Fruit fly (Drosophila melanogaster) whole organism, embryonic: Measurements from ENCODE around the gene CG31454.

Source experiments
- CG11085 ChIP-seq: fragments of 200-800 bp; sonication (Bioruptor generic); IDR thresholded peaks from 2 replicates; pipeline ENCODE4 v1.3.6; 2022; ENCODE audit warnings: missing biosample characterization, missing genetic modification characterization
- CG11093 ChIP-seq: fragments of 200-800 bp; sonication (Bioruptor generic); IDR thresholded peaks from 3 replicates; pipeline ENCODE4 v1.3.6; 2022; ENCODE audit warnings: missing biosample characterization, missing genetic modification characterization
- CG11723 ChIP-seq: fragments of 200-800 bp; sonication (Bioruptor generic); optimal IDR thresholded peaks from 2 replicates; lab custom pipeline; 2017; ENCODE audit warnings: missing biosample characterization, mild to moderate bottlenecking, missing genetic modification characterization
- CG12071 ChIP-seq: fragments of 200-800 bp; sonication (Bioruptor generic); optimal IDR thresholded peaks from 3 replicates; lab custom pipeline; 2018; ENCODE audit warnings: missing biosample characterization, mild to moderate bottlenecking, missing genetic modification characterization
- CG12155 ChIP-seq: fragments of 200-800 bp; sonication (Bioruptor generic); optimal IDR thresholded peaks from 3 replicates; lab custom pipeline; 2016; ENCODE audit warnings: missing biosample characterization, missing genetic modification characterization
- CG12236 ChIP-seq: fragments of 200-800 bp; sonication (Bioruptor generic); optimal IDR thresholded peaks from 2 replicates; lab custom pipeline; 2016; ENCODE audit warnings: missing biosample characterization, missing genetic modification characterization
- CG12769 ChIP-seq: fragments of 200-800 bp; sonication (Bioruptor generic); optimal IDR thresholded peaks from 2 replicates; lab custom pipeline; 2019; ENCODE audit warnings: missing biosample characterization, mild to moderate bottlenecking, missing genetic modification characterization, moderate library complexity
- CG13123 ChIP-seq: fragments of 200-800 bp; sonication (Bioruptor generic); optimal IDR thresholded peaks from 2 replicates; lab custom pipeline; 2016; ENCODE audit warnings: missing biosample characterization, missing genetic modification characterization
- CG13624 ChIP-seq: fragments of 200-800 bp; sonication (Bioruptor generic); optimal IDR thresholded peaks from 2 replicates; lab custom pipeline; 2016; ENCODE audit warnings: missing biosample characterization, missing genetic modification characterization
- CG14050 ChIP-seq: fragments of 200-800 bp; sonication (Bioruptor generic); IDR thresholded peaks from 3 replicates; pipeline ENCODE4 v1.3.6; 2022; ENCODE audit warnings: missing biosample characterization, missing genetic modification characterization
- CG14667 ChIP-seq: fragments of 200-800 bp; sonication (Bioruptor generic); IDR thresholded peaks from 2 replicates; pipeline ENCODE4 v1.3.6; 2022; ENCODE audit warnings: missing biosample characterization, missing genetic modification characterization
- CG1603 ChIP-seq: fragments of 200-800 bp; sonication (Bioruptor generic); optimal IDR thresholded peaks from 2 replicates; lab custom pipeline; 2019; ENCODE audit warnings: missing biosample characterization, mild to moderate bottlenecking, missing genetic modification characterization, moderate library complexity
- CG16813 ChIP-seq: fragments of 200-800 bp; sonication (Bioruptor generic); IDR thresholded peaks from 3 replicates; pipeline ENCODE4 v1.3.6; 2022; ENCODE audit warnings: missing biosample characterization, missing genetic modification characterization; ENCODE audit not compliant: partially characterized antibody
- CG17612 ChIP-seq: fragments of 200-800 bp; sonication (Bioruptor generic); IDR thresholded peaks from 2 replicates; pipeline ENCODE4 v1.3.6; 2022; ENCODE audit warnings: missing biosample characterization, missing genetic modification characterization
- CG17829 ChIP-seq: fragments of 200-800 bp; optimal IDR thresholded peaks from 2 replicates; lab custom pipeline; 2019; ENCODE audit warnings: missing biosample characterization, mild to moderate bottlenecking, missing genetic modification characterization, moderate library complexity
- CG18011 ChIP-seq: fragments of 200-800 bp; sonication (Bioruptor generic); optimal IDR thresholded peaks from 2 replicates; lab custom pipeline; 2017; ENCODE audit warnings: missing biosample characterization, missing genetic modification characterization, mild to moderate bottlenecking, moderate library complexity, missing genotype
- CG18764 ChIP-seq: fragments of 200-800 bp; sonication (Bioruptor generic); optimal IDR thresholded peaks from 3 replicates; lab custom pipeline; 2016; ENCODE audit warnings: missing biosample characterization, missing genetic modification characterization
- CG2202 ChIP-seq: fragments of 200-800 bp; sonication (Bioruptor generic); optimal IDR thresholded peaks from 2 replicates; lab custom pipeline; 2018; ENCODE audit warnings: missing biosample characterization, mild to moderate bottlenecking, missing genetic modification characterization
- CG2875 ChIP-seq: fragments of 200-800 bp; sonication (Bioruptor generic); optimal IDR thresholded peaks from 2 replicates; lab custom pipeline; 2017; ENCODE audit warnings: missing biosample characterization, mild to moderate bottlenecking, missing genetic modification characterization, missing genetic modification reagents
- CG2889 ChIP-seq: fragments of 200-800 bp; sonication (Bioruptor generic); IDR thresholded peaks from 3 replicates; pipeline ENCODE4 v1.3.6; 2022; ENCODE audit warnings: missing biosample characterization, missing genetic modification characterization
- CG4730 ChIP-seq: fragments of 200-800 bp; sonication (Bioruptor generic); IDR thresholded peaks from 2 replicates; pipeline ENCODE4 v1.3.6; 2022; ENCODE audit warnings: missing biosample characterization, missing genetic modification characterization
- CG6683 ChIP-seq: fragments of 200-800 bp; sonication (Bioruptor generic); optimal IDR thresholded peaks from 2 replicates; lab custom pipeline; 2017; ENCODE audit warnings: missing biosample characterization, mild to moderate bottlenecking, missing genetic modification characterization, missing genetic modification reagents
- CG6689 ChIP-seq: fragments of 200-800 bp; sonication (Bioruptor generic); IDR thresholded peaks from 2 replicates; pipeline ENCODE4 v1.3.6; 2022; ENCODE audit warnings: missing biosample characterization, missing genetic modification characterization
- CG6813 ChIP-seq: fragments of 200-800 bp; sonication (Bioruptor generic); optimal IDR thresholded peaks from 2 replicates; lab custom pipeline; 2017; ENCODE audit warnings: missing biosample characterization, missing genetic modification characterization, mild to moderate bottlenecking, moderate library complexity, missing genetic modification reagents
- CG7963 ChIP-seq: fragments of 200-800 bp; sonication (Bioruptor generic); IDR thresholded peaks from 3 replicates; pipeline ENCODE4 v1.3.6; 2022; ENCODE audit warnings: missing biosample characterization, missing genetic modification characterization; ENCODE audit not compliant: partially characterized antibody
- CG9932 ChIP-seq: fragments of 200-800 bp; sonication (Bioruptor generic); IDR thresholded peaks from 2 replicates; pipeline ENCODE4 v1.3.6; 2022; ENCODE audit warnings: missing biosample characterization, missing genetic modification characterization
- Dp ChIP-seq: fragments of 200-800 bp; sonication (Bioruptor generic); optimal IDR thresholded peaks from 2 replicates; lab custom pipeline; 2018; ENCODE audit warnings: missing biosample characterization, mild to moderate bottlenecking, missing genetic modification characterization, moderate library complexity
- HmgD ChIP-seq: fragments of 200-800 bp; sonication (Bioruptor generic); optimal IDR thresholded peaks from 3 replicates; lab custom pipeline; 2016; ENCODE audit warnings: missing biosample characterization, missing genetic modification characterization
- Hmr ChIP-seq: fragments of 200-800 bp; sonication (Bioruptor generic); optimal IDR thresholded peaks from 3 replicates; lab custom pipeline; 2017; ENCODE audit warnings: mild to moderate bottlenecking, missing biosample characterization, missing genetic modification reagents, missing genetic modification characterization
- Hr3 ChIP-seq: fragments of 200-800 bp; sonication (Bioruptor generic); optimal IDR thresholded peaks from 3 replicates; lab custom pipeline; 2016; ENCODE audit warnings: missing biosample characterization, missing genetic modification characterization
- Nf-YB ChIP-seq: fragments of 200-800 bp; sonication (Bioruptor generic); optimal IDR thresholded peaks from 3 replicates; lab custom pipeline; 2019; ENCODE audit warnings: missing biosample characterization, mild to moderate bottlenecking, missing genetic modification characterization, moderate library complexity
- Nf-YC ChIP-seq: fragments of 200-800 bp; optimal IDR thresholded peaks from 3 replicates; lab custom pipeline; 2019; ENCODE audit warnings: missing biosample characterization, mild to moderate bottlenecking, missing genetic modification characterization, moderate library complexity
- Sin3A ChIP-seq: fragments of >200 bp; optimal IDR thresholded peaks from 2 replicates; lab custom pipeline; 2018
- Tbp ChIP-seq: fragments of >200 bp; optimal IDR thresholded peaks from 2 replicates; lab custom pipeline; 2018; ENCODE audit warnings: missing biosample characterization, missing genetic modification characterization
- Usf ChIP-seq: fragments of 200-800 bp; sonication (Bioruptor generic); optimal IDR thresholded peaks from 2 replicates; lab custom pipeline; 2017; ENCODE audit warnings: missing genotype, missing biosample characterization, missing genetic modification characterization
- al ChIP-seq: fragments of 200-800 bp; sonication (Bioruptor generic); IDR thresholded peaks from 2 replicates; pipeline ENCODE4 v1.3.6; 2022; ENCODE audit warnings: missing biosample characterization, missing genetic modification characterization
- bigmax ChIP-seq: fragments of 200-800 bp; sonication (Bioruptor generic); optimal IDR thresholded peaks from 2 replicates; lab custom pipeline; 2018; ENCODE audit warnings: missing biosample characterization, mild to moderate bottlenecking, missing genetic modification characterization
- crp ChIP-seq, 2 experiments: fragments of 200-800 bp; sonication (Bioruptor generic); optimal IDR thresholded peaks; 2 replicates in 1 of 2; 3 replicates in 1 of 2; lab custom pipeline; 2017; ENCODE audit warnings: missing biosample characterization in 2 of 2, missing genetic modification characterization in 2 of 2, mild to moderate bottlenecking in 1 of 2, moderate library complexity in 1 of 2
- dimm ChIP-seq: fragments of 200-800 bp; sonication (Bioruptor generic); IDR thresholded peaks from 2 replicates; pipeline ENCODE4 v1.3.6; 2022; ENCODE audit warnings: missing biosample characterization, missing genetic modification characterization
- dmrt99B ChIP-seq: fragments of 200-800 bp; sonication (Bioruptor generic); optimal IDR thresholded peaks from 2 replicates; lab custom pipeline; 2018; ENCODE audit warnings: missing biosample characterization, mild to moderate bottlenecking, missing genetic modification characterization, moderate library complexity
- gcm2 ChIP-seq: fragments of 200-800 bp; sonication (Bioruptor generic); optimal IDR thresholded peaks from 2 replicates; lab custom pipeline; 2016; ENCODE audit warnings: missing biosample characterization, missing genetic modification characterization
- grn ChIP-seq: fragments of 200-800 bp; sonication (Bioruptor generic); optimal IDR thresholded peaks from 3 replicates; lab custom pipeline; 2017; ENCODE audit warnings: missing biosample characterization, missing genetic modification characterization
- ind ChIP-seq: fragments of 200-800 bp; sonication (Bioruptor generic); optimal IDR thresholded peaks from 3 replicates; lab custom pipeline; 2016; ENCODE audit warnings: missing biosample characterization, missing genetic modification characterization
- lov ChIP-seq, 2 experiments: fragments of 200-800 bp in 1 of 2; fragments of >200 bp in 1 of 2; sonication (Bioruptor generic) in 1 of 2; IDR thresholded peaks in 1 of 2; optimal IDR thresholded peaks in 1 of 2; 2 replicates in 1 of 2; 3 replicates in 1 of 2; pipeline versions ENCODE4 v1.3.6 to Lab custom; 2017 to 2022; ENCODE audit warnings: missing biosample characterization in 1 of 2, missing genetic modification characterization in 1 of 2
- odd ChIP-seq: fragments of 200-800 bp; sonication (Bioruptor generic); optimal IDR thresholded peaks from 2 replicates; lab custom pipeline; 2017; ENCODE audit warnings: missing biosample characterization, mild to moderate bottlenecking, missing genetic modification characterization
- p53 ChIP-seq: fragments of 200-800 bp; sonication (Bioruptor generic); optimal IDR thresholded peaks from 2 replicates; lab custom pipeline; 2016; ENCODE audit warnings: missing biosample characterization, missing genetic modification characterization
- ro ChIP-seq: fragments of 200-800 bp; sonication (Bioruptor generic); IDR thresholded peaks from 2 replicates; pipeline ENCODE4 v1.3.6; 2022; ENCODE audit warnings: missing biosample characterization, missing genetic modification characterization
- sens ChIP-seq: fragments of 200-800 bp; sonication (Bioruptor generic); peaks from one replicate; lab custom pipeline; 2016; ENCODE audit warnings: missing biosample characterization, missing genetic modification characterization
- sug ChIP-seq: fragments of 200-800 bp; optimal IDR thresholded peaks from 2 replicates; lab custom pipeline; 2019; ENCODE audit warnings: missing biosample characterization, mild to moderate bottlenecking, missing genetic modification characterization, moderate library complexity
- tup ChIP-seq: fragments of 200-800 bp; sonication (Bioruptor generic); optimal IDR thresholded peaks from 2 replicates; lab custom pipeline; 2016; ENCODE audit warnings: missing biosample characterization, mild to moderate bottlenecking, missing genetic modification characterization, moderate library complexity
- zen ChIP-seq: fragments of 200-800 bp; sonication (Bioruptor generic); optimal IDR thresholded peaks from 3 replicates; lab custom pipeline; 2018; ENCODE audit warnings: missing biosample characterization, mild to moderate bottlenecking, missing genetic modification characterization, moderate library complexity

The CG31454 gene

dm6 chr3R:8517752-8518185, 3.7 kb upstream of the CG31454 start, which contains the start of gene CG11737 (continued):
- TF ChIP-seq ind (no peak), grn (GFP tag; lab: Kevin White, UChicago) (peak; percentile 4), dmrt99B (tag; lab: Kevin White, UChicago) (no peak), lov (optimal IDR thresholded peaks at IDR 0.05; lab: Kevin White, UChicago) (no peak), lov (GFP tag; IDR thresholded peaks at IDR 0.05; lab: Robert Waterston, UW) (no peak), Usf (no peak), CG13624 (peak; percentile 3), crp (GFP tag; optimal IDR thresholded peaks at IDR 0.05; lab: Kevin White, UChicago) (no peak), bigmax (GFP tag; lab: Kevin White, UChicago) (no peak), gcm2 (GFP tag; lab: Kevin White, UChicago) (no peak), sug (tag; lab: Kevin White, UChicago) (no peak), dimm (GFP tag; lab: Robert Waterston, UW) (no peak), Tbp (no peak), CG11085 (GFP tag; lab: Robert Waterston, UW) (no peak), CG6813 (no peak), CG17612 (GFP tag; lab: Robert Waterston, UW) (no peak), zen (peak; percentile 8), CG18011 (peak; percentile 99), p53 (GFP tag; lab: Kevin White, UChicago) (no peak), sens (GFP tag; lab: Kevin White, UChicago) (peak; percentile 71), CG11093 (no peak), CG2875 (GFP tag; lab: Kevin White, UChicago) (no peak), Hr3 (GFP tag; lab: Kevin White, UChicago) (no peak), Sin3A (lab: Kevin White, UChicago) (peak; percentile 36), CG2202 (tag; lab: Kevin White, UChicago) (no peak), CG12155 (no peak), CG16813 (GFP tag; lab: Robert Waterston, UW) (peak; percentile 55; the same call in 1 of the 3 replicates), odd (GFP tag; lab: Kevin White, UChicago) (no peak), CG13123 (no peak), CG17829 (no peak), CG14050 (no peak), CG4730 (GFP tag; lab: Robert Waterston, UW) (no peak), CG14667 (GFP tag; lab: Robert Waterston, UW) (no peak), Dp (GFP tag; lab: Kevin White, UChicago) (peak; percentile 95), CG6689 (GFP tag; lab: Robert Waterston, UW) (no peak), Nf-YC (tag; lab: Kevin White, UChicago) (no peak), tup (GFP tag; lab: Kevin White, UChicago) (no peak), Nf-YB (GFP tag; lab: Kevin White, UChicago) (no peak), CG1603 (tag; lab: Kevin White, UChicago) (peak; percentile 58), CG2889 (no peak), CG9932 (GFP tag; lab: Robert Waterston, UW) (no peak), CG11723 (GFP tag; lab: Kevin White, UChicago) (no peak), CG12071 (GFP tag; lab: Kevin White, UChicago) (no peak), HmgD (peak; percentile 47), CG12236 (GFP tag; lab: Kevin White, UChicago) (no peak), Hmr (no peak), CG6683 (GFP tag; lab: Kevin White, UChicago) (no peak), CG12769 (tag; lab: Kevin White, UChicago) (peak; percentile 13), CG18764 (no peak), al (GFP tag; lab: Robert Waterston, UW) (no peak), ro (GFP tag; lab: Robert Waterston, UW) (no peak), CG7963 (peak; percentile 60; the same call in 2 of the 3 replicates)
